Fruit fly (Drosophila melanogaster) whole organism, embryonic: ENCODE data around the gene Kah.

Experiments used
- Antp ChIP-seq: fragments of 200-800 bp; sonication (Bioruptor generic); optimal IDR thresholded peaks from 3 replicates; lab custom pipeline; 2016; ENCODE audit warnings: missing biosample characterization, missing genetic modification characterization
- Atf6 ChIP-seq: fragments of 200-800 bp; sonication (Bioruptor generic); IDR thresholded peaks from 2 replicates; pipeline ENCODE4 v1.3.6; 2022; ENCODE audit warnings: missing biosample characterization, missing genetic modification characterization
- C15 ChIP-seq: fragments of 200-800 bp; sonication (Bioruptor generic); IDR thresholded peaks from 3 replicates; pipeline ENCODE4 v1.3.6; 2022; ENCODE audit warnings: missing biosample characterization, missing genetic modification characterization
- CG10321 ChIP-seq: fragments of 200-800 bp; sonication (Bioruptor generic); IDR thresholded peaks from 2 replicates; pipeline ENCODE4 v1.3.6; 2022; ENCODE audit warnings: missing biosample characterization, missing genetic modification characterization
- CG10565 ChIP-seq: fragments of 200-800 bp; sonication (Bioruptor generic); optimal IDR thresholded peaks from 3 replicates; lab custom pipeline; 2016; ENCODE audit warnings: missing biosample characterization, mild to moderate bottlenecking, missing genetic modification characterization
- CG13894 ChIP-seq: fragments of 200-800 bp; sonication (Bioruptor generic); optimal IDR thresholded peaks from 3 replicates; lab custom pipeline; 2018; ENCODE audit warnings: missing biosample characterization, mild to moderate bottlenecking, missing genetic modification characterization, moderate library complexity
- CG14441 ChIP-seq: fragments of 200-800 bp; sonication (Bioruptor generic); IDR thresholded peaks from 2 replicates; pipeline ENCODE4 v1.3.6; 2022; ENCODE audit warnings: missing biosample characterization, missing genetic modification characterization
- CG15011 ChIP-seq: fragments of 200-800 bp; sonication (Bioruptor generic); optimal IDR thresholded peaks from 3 replicates; lab custom pipeline; 2018; ENCODE audit warnings: missing biosample characterization, mild to moderate bottlenecking, missing genetic modification characterization
- CG15514 ChIP-seq: fragments of 200-800 bp; sonication (Bioruptor generic); optimal IDR thresholded peaks from 3 replicates; lab custom pipeline; 2017; ENCODE audit warnings: missing biosample characterization, missing genetic modification characterization, mild to moderate bottlenecking, moderate library complexity, missing genetic modification reagents
- CG17912 ChIP-seq: fragments of 200-800 bp; sonication (Bioruptor generic); optimal IDR thresholded peaks from 2 replicates; lab custom pipeline; 2018; ENCODE audit warnings: missing biosample characterization, mild to moderate bottlenecking, missing genetic modification characterization
- CG2120 ChIP-seq: fragments of 200-800 bp; sonication (Bioruptor generic); optimal IDR thresholded peaks from 3 replicates; lab custom pipeline; 2016; ENCODE audit warnings: missing biosample characterization, missing genetic modification characterization
- CG2202 ChIP-seq: fragments of 200-800 bp; sonication (Bioruptor generic); optimal IDR thresholded peaks from 2 replicates; lab custom pipeline; 2018; ENCODE audit warnings: missing biosample characterization, mild to moderate bottlenecking, missing genetic modification characterization
- CG3065 ChIP-seq: fragments of 200-800 bp; sonication (Bioruptor generic); optimal IDR thresholded peaks from 2 replicates; lab custom pipeline; 2016; ENCODE audit warnings: missing biosample characterization, missing genetic modification characterization
- CG33213 ChIP-seq: fragments of 200-800 bp; sonication (Bioruptor generic); optimal IDR thresholded peaks from 3 replicates; lab custom pipeline; 2016; ENCODE audit warnings: missing biosample characterization, missing genetic modification characterization
- CG33557 ChIP-seq: fragments of 200-800 bp; sonication (Bioruptor generic); optimal IDR thresholded peaks from 2 replicates; lab custom pipeline; 2019; ENCODE audit warnings: missing biosample characterization, mild to moderate bottlenecking, missing genetic modification characterization, moderate library complexity
- CG34376 ChIP-seq: fragments of 200-800 bp; sonication (Bioruptor generic); optimal IDR thresholded peaks from 2 replicates; lab custom pipeline; 2018; ENCODE audit warnings: missing biosample characterization, mild to moderate bottlenecking, missing genetic modification characterization
- CG42726 ChIP-seq: fragments of 200-800 bp; sonication (Bioruptor generic); IDR thresholded peaks from 2 replicates; pipeline ENCODE4 v1.3.6; 2022; ENCODE audit warnings: missing biosample characterization, missing genetic modification characterization; ENCODE audit not compliant: partially characterized antibody
- CG4424 ChIP-seq: fragments of 200-800 bp; sonication (Bioruptor generic); optimal IDR thresholded peaks from 3 replicates; lab custom pipeline; 2016; ENCODE audit warnings: missing biosample characterization, missing genetic modification characterization
- CG7839 ChIP-seq: fragments of 200-800 bp; sonication (Bioruptor generic); optimal IDR thresholded peaks from 3 replicates; lab custom pipeline; 2018; ENCODE audit warnings: missing biosample characterization, mild to moderate bottlenecking, missing genetic modification characterization, moderate library complexity
- CG8924 ChIP-seq: fragments of 200-800 bp; optimal IDR thresholded peaks from 3 replicates; lab custom pipeline; 2019; ENCODE audit warnings: missing biosample characterization, mild to moderate bottlenecking, missing genetic modification characterization, moderate library complexity
- CG9215 ChIP-seq: fragments of 200-800 bp; sonication (Bioruptor generic); IDR thresholded peaks from 2 replicates; pipeline ENCODE4 v1.3.6; 2022; ENCODE audit warnings: missing biosample characterization, missing genetic modification characterization
- CG9797 ChIP-seq: fragments of 200-800 bp; sonication (Bioruptor generic); optimal IDR thresholded peaks from 3 replicates; lab custom pipeline; 2018; ENCODE audit warnings: missing biosample characterization, mild to moderate bottlenecking, missing genetic modification characterization
- CG9876 ChIP-seq: fragments of 200-800 bp; sonication (Bioruptor generic); optimal IDR thresholded peaks from 2 replicates; lab custom pipeline; 2016; ENCODE audit warnings: missing biosample characterization, missing genetic modification characterization
- CkIIα-i1 ChIP-seq: fragments of 200-800 bp; sonication (Bioruptor generic); IDR thresholded peaks from 2 replicates; pipeline ENCODE4 v1.3.6; 2022; ENCODE audit warnings: missing biosample characterization, missing genetic modification characterization
- D19A ChIP-seq: fragments of 200-800 bp; optimal IDR thresholded peaks from 3 replicates; lab custom pipeline; 2019; ENCODE audit warnings: missing biosample characterization, mild to moderate bottlenecking, missing genetic modification characterization, moderate library complexity
- Dp ChIP-seq: fragments of 200-800 bp; sonication (Bioruptor generic); optimal IDR thresholded peaks from 2 replicates; lab custom pipeline; 2018; ENCODE audit warnings: missing biosample characterization, mild to moderate bottlenecking, missing genetic modification characterization, moderate library complexity
- MTF-1 ChIP-seq: fragments of 200-800 bp; sonication (Bioruptor generic); optimal IDR thresholded peaks from 2 replicates; lab custom pipeline; 2018; ENCODE audit warnings: missing biosample characterization, mild to moderate bottlenecking, missing genetic modification characterization, borderline replicate concordance
- Sin3A ChIP-seq: fragments of >200 bp; optimal IDR thresholded peaks from 2 replicates; lab custom pipeline; 2018
- Sox100B ChIP-seq: fragments of 200-800 bp; sonication (Bioruptor generic); optimal IDR thresholded peaks from 3 replicates; lab custom pipeline; 2018; ENCODE audit warnings: missing biosample characterization, mild to moderate bottlenecking, missing genetic modification characterization
- Xbp1 ChIP-seq: fragments of 200-800 bp; sonication (Bioruptor generic); optimal IDR thresholded peaks from 3 replicates; lab custom pipeline; 2016; ENCODE audit warnings: missing biosample characterization, mild to moderate bottlenecking, missing genetic modification characterization
- al ChIP-seq: fragments of 200-800 bp; sonication (Bioruptor generic); IDR thresholded peaks from 2 replicates; pipeline ENCODE4 v1.3.6; 2022; ENCODE audit warnings: missing biosample characterization, missing genetic modification characterization
- ara ChIP-seq: fragments of 200-800 bp; sonication (Bioruptor generic); IDR thresholded peaks from 2 replicates; pipeline ENCODE4 v1.3.6; 2022; ENCODE audit warnings: missing biosample characterization, missing genetic modification characterization
- ase ChIP-seq: fragments of 200-800 bp; sonication (Bioruptor generic); IDR thresholded peaks from 3 replicates; pipeline ENCODE4 v1.3.6; 2022; ENCODE audit warnings: missing biosample characterization, missing genetic modification characterization
- ato ChIP-seq: fragments of 200-800 bp; sonication (Bioruptor generic); IDR thresholded peaks from 2 replicates; pipeline ENCODE4 v1.3.6; 2022; ENCODE audit warnings: missing biosample characterization, missing genetic modification characterization; ENCODE audit not compliant: partially characterized antibody
- cad ChIP-seq: fragments of >200 bp; optimal IDR thresholded peaks from 2 replicates; lab custom pipeline; 2017; ENCODE audit warnings: missing biosample characterization, missing genetic modification characterization
- caup ChIP-seq: fragments of 200-800 bp; sonication (Bioruptor generic); optimal IDR thresholded peaks from 3 replicates; lab custom pipeline; 2017; ENCODE audit warnings: missing biosample characterization, mild to moderate bottlenecking, missing genetic modification characterization, moderate library complexity; ENCODE audit not compliant: severe bottlenecking
- chif ChIP-seq, 2 experiments: fragments of 200-800 bp; sonication (Bioruptor generic); optimal IDR thresholded peaks; 3 replicates each; lab custom pipeline; 2016; ENCODE audit warnings: missing biosample characterization in 2 of 2, missing genetic modification characterization in 2 of 2
- chn ChIP-seq: fragments of 200-800 bp; sonication (Bioruptor generic); optimal IDR thresholded peaks from 2 replicates; lab custom pipeline; 2016; ENCODE audit warnings: missing biosample characterization, missing genetic modification characterization
- da ChIP-seq: fragments of 200-800 bp; sonication (Bioruptor generic); optimal IDR thresholded peaks from 2 replicates; lab custom pipeline; 2016; ENCODE audit warnings: missing biosample characterization, missing genetic modification characterization
- eyg ChIP-seq: fragments of 200-800 bp; sonication (Bioruptor generic); optimal IDR thresholded peaks from 3 replicates; lab custom pipeline; 2016; ENCODE audit warnings: missing biosample characterization, missing genetic modification characterization
- gcm2 ChIP-seq: fragments of 200-800 bp; sonication (Bioruptor generic); optimal IDR thresholded peaks from 2 replicates; lab custom pipeline; 2016; ENCODE audit warnings: missing biosample characterization, missing genetic modification characterization
- kah ChIP-seq: fragments of 200-800 bp; sonication (Bioruptor generic); optimal IDR thresholded peaks from 2 replicates; lab custom pipeline; 2018; ENCODE audit warnings: missing biosample characterization, mild to moderate bottlenecking, missing genetic modification characterization
- nmo ChIP-seq: fragments of 200-800 bp; sonication (Bioruptor generic); optimal IDR thresholded peaks from 2 replicates; lab custom pipeline; 2018; ENCODE audit warnings: missing biosample characterization, mild to moderate bottlenecking, missing genetic modification characterization, moderate library complexity
- pan ChIP-seq, 4 experiments: fragments of >200 bp in 3 of 4; fragments of 200-800 bp in 1 of 4; sonication (Bioruptor generic) in 1 of 4; optimal IDR thresholded peaks in 3 of 4; IDR thresholded peaks in 1 of 4; 2 replicates each; pipeline versions ENCODE4 v1.3.6 to Lab custom; 2017 to 2022; ENCODE audit warnings: missing biosample characterization in 2 of 4, missing genetic modification characterization in 2 of 4, mixed read lengths in 1 of 4
- repo ChIP-seq: fragments of 200-800 bp; sonication (Bioruptor generic); optimal IDR thresholded peaks from 2 replicates; lab custom pipeline; 2016; ENCODE audit warnings: missing biosample characterization, missing genetic modification characterization
- sim ChIP-seq: fragments of 200-800 bp; sonication (Bioruptor generic); IDR thresholded peaks from 2 replicates; pipeline ENCODE4 v1.3.6; 2022; ENCODE audit warnings: missing biosample characterization, missing genetic modification characterization
- sima ChIP-seq: fragments of 200-800 bp; sonication (Bioruptor generic); optimal IDR thresholded peaks from 2 replicates; lab custom pipeline; 2016; ENCODE audit warnings: missing biosample characterization, missing genetic modification characterization
- trem ChIP-seq: fragments of 200-800 bp; optimal IDR thresholded peaks from 3 replicates; lab custom pipeline; 2019; ENCODE audit warnings: missing biosample characterization, mild to moderate bottlenecking, missing genetic modification characterization, moderate library complexity
- unc-4 ChIP-seq: fragments of 200-800 bp; sonication (Bioruptor generic); IDR thresholded peaks from 2 replicates; pipeline ENCODE4 v1.3.6; 2022; ENCODE audit warnings: missing biosample characterization, missing genetic modification characterization; ENCODE audit not compliant: partially characterized antibody
- usp ChIP-seq: fragments of >200 bp; optimal IDR thresholded peaks from 2 replicates; lab custom pipeline; 2017; ENCODE audit warnings: missing biosample characterization, missing genetic modification characterization
- zfh2 ChIP-seq: fragments of 200-800 bp; sonication (Bioruptor generic); optimal IDR thresholded peaks from 2 replicates; lab custom pipeline; 2016; ENCODE audit warnings: missing biosample characterization, missing genetic modification characterization

Kah gene

dm6 chr3L:604701-605100 is 15.6 kb upstream of the Kah start (continued):
- TF ChIP-seq CG9876 (GFP tag; lab: Kevin White, UChicago) (no peak), CG2120 (no peak), CG42726 (GFP tag; lab: Robert Waterston, UW) (0 out of 2 replicates have a peak, but pooled peaks have one; percentile 25), Sox100B (GFP tag; lab: Kevin White, UChicago) (no peak), Dp (peak; percentile 80), Sin3A (lab: Kevin White, UChicago) (no peak), CG2202 (tag; lab: Kevin White, UChicago) (no peak), CG3065 (GFP tag; lab: Kevin White, UChicago) (no peak), chn (GFP tag; lab: Kevin White, UChicago) (no peak), CkIIα-i1 (GFP tag; lab: Robert Waterston, UW) (no peak), sim (GFP tag; lab: Robert Waterston, UW) (no peak), CG9797 (no peak), CG33557 (GFP tag; lab: Kevin White, UChicago) (no peak), gcm2 (GFP tag; lab: Kevin White, UChicago) (no peak), trem (tag; lab: Kevin White, UChicago) (peak; percentile 39), CG15514 (GFP tag; lab: Kevin White, UChicago) (peak; percentile 19), zfh2 (GFP tag; lab: Kevin White, UChicago) (no peak), CG7839 (tag; lab: Kevin White, UChicago) (no peak), CG14441 (no peak), CG10565 (GFP tag; lab: Kevin White, UChicago) (no peak), eyg (GFP tag; lab: Kevin White, UChicago) (no peak), CG34376 (no peak), ara (no peak), cad (no peak), pan (optimal IDR thresholded peaks at IDR 0.05; lab: Kevin White, UChicago) (no peak), pan (GFP tag; optimal IDR thresholded peaks at IDR 0.05 in 1 of 2, IDR thresholded peaks at IDR 0.05 in 1 of 2) (no peak), D19A (tag; lab: Kevin White, UChicago) (no peak), caup (no peak), CG33213 (GFP tag; lab: Kevin White, UChicago) (no peak), CG10321 (GFP tag; lab: Robert Waterston, UW) (no peak), Atf6 (GFP tag; lab: Robert Waterston, UW) (no peak), MTF-1 (GFP tag; lab: Kevin White, UChicago) (no peak), C15 (GFP tag; lab: Robert Waterston, UW) (no peak), CG8924 (tag; lab: Kevin White, UChicago) (peak; percentile 9), CG13894 (tag; lab: Kevin White, UChicago) (peak; percentile 20), nmo (no peak), kah (no peak), al (GFP tag; lab: Robert Waterston, UW) (no peak), ase (GFP tag; lab: Robert Waterston, UW) (no peak), repo (no peak), usp (GFP tag; lab: Kevin White, UChicago) (no peak), CG9215 (GFP tag; lab: Robert Waterston, UW) (no peak), unc-4 (GFP tag; lab: Robert Waterston, UW) (peak; percentile 68), CG17912 (GFP tag; lab: Kevin White, UChicago) (no peak), Xbp1 (GFP tag; lab: Kevin White, UChicago) (no peak), CG15011 (GFP tag; lab: Kevin White, UChicago) (no peak), CG4424 (GFP tag; lab: Kevin White, UChicago) (no peak), da (GFP tag; lab: Kevin White, UChicago) (no peak), chif (GFP tag; optimal IDR thresholded peaks at IDR 0.05; lab: Kevin White, UChicago) (no peak), sima (GFP tag; lab: Kevin White, UChicago) (no peak), Antp (no peak), ato (GFP tag; lab: Robert Waterston, UW) (0 out of 2 replicates have a peak, but pooled peaks have one; percentile 40)
